Worm (Caenorhabditis elegans): ENCODE results near the gene fbf-1.

DNA sequence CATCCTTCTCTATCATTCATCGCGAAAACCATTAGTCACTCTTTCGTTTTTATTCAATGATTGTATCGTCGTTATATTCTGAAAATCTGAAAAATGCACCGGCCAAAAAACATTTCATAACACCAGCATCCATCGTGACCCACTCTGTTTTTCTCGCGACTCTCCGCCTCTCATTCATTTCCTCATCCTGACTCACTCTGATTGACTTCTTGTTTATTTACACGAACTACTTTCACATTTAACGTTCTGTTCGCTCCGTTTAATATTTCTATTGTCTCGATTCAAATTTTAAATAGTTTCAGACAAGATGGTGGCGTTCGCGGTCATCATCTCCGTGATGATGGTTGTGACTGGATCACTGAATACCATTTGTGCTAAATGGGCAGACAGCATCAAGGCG is 42.9 kb upstream of the fbf-1 start, which contains the start of gene C29H12.2:
- no peak for TF ChIP-seq attf-4 (tag; optimal IDR thresholded peaks at IDR 0.05)
- no peak for TF ChIP-seq arid-1 (GFP tag; conservative IDR thresholded peaks at IDR 0.05)

All from whole organism, L4 larva.